Fruit fly (Drosophila melanogaster): Measurements from ENCODE around the gene CG4960.

Gene CG4960

dm6 chr3R:25763005-25763404, 24.1 kb downstream of the CG4960 start, which contains the start of gene LpR1:
LpR1 (minus strand) TSS chr3R:25763105.
- no peak for TF ChIP-seq noc (tag; optimal IDR thresholded peaks at IDR 0.05)

dm6 chr3R:25762005-25762764, 24.9 kb downstream of the CG4960 start:
- TF ChIP-seq noc (tag; optimal IDR thresholded peaks at IDR 0.05) = no peak

dm6 chr3R:25760190-25760589, 26.9 kb downstream of the CG4960 start:
- peak; percentile 39 for TF ChIP-seq noc (tag; optimal IDR thresholded peaks at IDR 0.05)

- no peak for TF ChIP-seq noc (tag; optimal IDR thresholded peaks at IDR 0.05)
These were observed 27.7 kb downstream of the CG4960 start for dm6 chr3R:25759430-25759829.

- peak; percentile 79 for TF ChIP-seq noc (tag; optimal IDR thresholded peaks at IDR 0.05)
These were observed 31.1 kb downstream of the CG4960 start for dm6 chr3R:25755864-25756507.

- peak; percentile 36 for TF ChIP-seq noc (tag; optimal IDR thresholded peaks at IDR 0.05)
These were observed 32.2 kb downstream of the CG4960 start for dm6 chr3R:25754844-25755429.

- TF ChIP-seq noc (tag; optimal IDR thresholded peaks at IDR 0.05) = no peak
These were observed 33.3 kb downstream of the CG4960 start for dm6 chr3R:25753798-25754197.

dm6 chr3R:25740348-25740751, 46.7 kb downstream of the CG4960 start, which contains the start of gene LpR2:
LpR2 (minus strand) TSS chr3R:25740465.
- TF ChIP-seq noc (tag; optimal IDR thresholded peaks at IDR 0.05) = peak; percentile 34

dm6 chr3R:25739727-25740126, 47.4 kb downstream of the CG4960 start:
- no peak for TF ChIP-seq noc (tag; optimal IDR thresholded peaks at IDR 0.05)

dm6 chr3R:25737735-25738371, 49.2 kb downstream of the CG4960 start:
- peak; percentile 89 for TF ChIP-seq noc (tag; optimal IDR thresholded peaks at IDR 0.05)
